Worm (Caenorhabditis elegans) whole organism, midembryonic: Measurements from ENCODE around the gene T07D4.2.

Experiments used
- T22C8.4 ChIP-seq: fragments of 200-800 bp; sonication (Bioruptor generic); IDR thresholded peaks from 2 replicates; pipeline ENCODE4 v1.3.6; 2022; ENCODE audit warnings: missing genetic modification characterization, missing compliant biosample characterization
- cog-1 ChIP-seq: sonication (generic microtip); optimal IDR thresholded peaks from 2 replicates; lab custom pipeline; 2016; ENCODE audit warnings: missing genetic modification characterization, missing compliant biosample characterization
- flt-1 ChIP-seq: fragments of 200-800 bp; sonication (Bioruptor generic); IDR thresholded peaks from 2 replicates; pipeline ENCODE4 v1.3.6; 2022; ENCODE audit warnings: missing genetic modification characterization, missing compliant biosample characterization
- klf-2 ChIP-seq: fragments of 200-800 bp; sonication (Bioruptor generic); conservative IDR thresholded peaks from 2 replicates; pipeline ENCODE4 v1.3.6; 2022; ENCODE audit warnings: missing genetic modification reagents, missing genetic modification characterization, missing compliant biosample characterization
- med-1 ChIP-seq: sonication (generic microtip); optimal IDR thresholded peaks from 2 replicates; lab custom pipeline; 2017; ENCODE audit warnings: missing genetic modification characterization, mild to moderate bottlenecking, missing compliant biosample characterization, antibody characterized with exemption, missing genetic modification reagents; ENCODE audit not compliant: insufficient read depth
- ref-1 ChIP-seq: fragments of 200-800 bp; sonication (Bioruptor generic); conservative IDR thresholded peaks from 2 replicates; pipeline ENCODE4 v1.3.6; 2022; ENCODE audit warnings: missing genetic modification reagents, missing genetic modification characterization, missing compliant biosample characterization
- tab-1 ChIP-seq: fragments of 200-800 bp; sonication (Bioruptor generic); IDR thresholded peaks from 2 replicates; pipeline ENCODE4 v1.3.6; 2022; ENCODE audit warnings: missing genetic modification characterization, missing compliant biosample characterization
- ztf-23 ChIP-seq: fragments of 200-800 bp; sonication (Bioruptor generic); IDR thresholded peaks from 2 replicates; pipeline ENCODE4 v1.3.6; 2022; ENCODE audit warnings: missing genetic modification reagents, missing genetic modification characterization, missing compliant biosample characterization
- ztf-29 ChIP-seq: fragments of 200-800 bp; sonication (Bioruptor generic); IDR thresholded peaks from 2 replicates; pipeline ENCODE4 v1.3.6; 2022; ENCODE audit warnings: missing genetic modification reagents, missing genetic modification characterization, missing compliant biosample characterization

DNA sequence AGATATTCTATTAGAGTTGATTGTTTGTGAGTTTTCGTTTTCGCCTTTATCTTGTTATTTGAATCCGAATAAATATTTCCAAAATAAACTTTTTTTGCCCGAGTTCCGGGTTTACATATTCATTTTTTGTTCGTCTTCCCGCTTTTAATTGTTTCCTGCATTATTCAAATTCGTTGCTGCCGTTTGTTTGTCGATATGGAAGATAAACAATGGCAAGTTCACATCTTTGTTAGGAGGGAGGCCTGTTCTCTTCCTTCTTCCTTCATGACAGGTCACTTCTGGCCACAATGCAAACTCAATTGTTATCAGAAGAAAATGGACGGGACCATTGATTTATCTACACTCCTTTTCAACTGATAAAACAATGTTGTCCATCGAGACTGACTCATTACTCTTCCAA is 15.8 kb upstream of the T07D4.2 start:
- TF ChIP-seq ztf-29 (GFP tag; lab: Robert Waterston, UW) (no peak), klf-2 (no peak), T22C8.4 (GFP tag; lab: Robert Waterston, UW) (no peak), flt-1 (GFP tag; lab: Robert Waterston, UW) (no peak), ref-1 (no peak), med-1 (GFP tag; lab: Kevin White, UChicago) (no peak), ztf-23 (GFP tag; lab: Robert Waterston, UW) (no peak), cog-1 (no peak), tab-1 (GFP tag; lab: Robert Waterston, UW) (no peak)
